Worm (Caenorhabditis elegans) whole organism, early embryonic: ENCODE results near the gene npr-20.

Experiments used
- B0310.2 ChIP-seq: sonication (generic microtip); optimal IDR thresholded peaks from 2 replicates; lab custom pipeline; 2016; ENCODE audit warnings: mild to moderate bottlenecking, missing genetic modification characterization, missing compliant biosample characterization
- F13C5.2 ChIP-seq: sonication (generic microtip); optimal IDR thresholded peaks from 2 replicates; lab custom pipeline; 2017; ENCODE audit warnings: mild to moderate bottlenecking, missing genetic modification characterization, inconsistent platforms, missing compliant biosample characterization
- aly-1 ChIP-seq: sonication (generic microtip); optimal IDR thresholded peaks from 2 replicates; lab custom pipeline; 2016; ENCODE audit warnings: missing genetic modification characterization, missing compliant biosample characterization
- ama-1 ChIP-seq: fragments of 150-350 bp; optimal IDR thresholded peaks from 2 replicates; lab custom pipeline; 2014
- ceh-13 ChIP-seq: fragments of 200-800 bp; sonication (Bioruptor generic); optimal IDR thresholded peaks from 2 replicates; lab custom pipeline; 2018; ENCODE audit warnings: mild to moderate bottlenecking, missing genetic modification characterization, missing compliant biosample characterization
- ceh-36 ChIP-seq: sonication (generic microtip); optimal IDR thresholded peaks from 2 replicates; lab custom pipeline; 2016; ENCODE audit warnings: missing genetic modification characterization, inconsistent platforms, missing compliant biosample characterization
- ets-7 ChIP-seq: sonication (generic microtip); optimal IDR thresholded peaks from 2 replicates; lab custom pipeline; 2016; ENCODE audit warnings: missing genotype, missing genetic modification characterization, missing compliant biosample characterization
- flt-1 ChIP-seq: fragments of 200-800 bp; sonication (Bioruptor generic); IDR thresholded peaks from 2 replicates; pipeline ENCODE4 v1.3.6; 2022; ENCODE audit warnings: missing genetic modification characterization, missing compliant biosample characterization
- hmbx-1 ChIP-seq: sonication (generic microtip); optimal IDR thresholded peaks from 2 replicates; lab custom pipeline; 2016; ENCODE audit warnings: mild to moderate bottlenecking, missing genetic modification characterization, missing compliant biosample characterization
- hmg-4 ChIP-seq: fragments of 200-800 bp; sonication (Bioruptor generic); optimal IDR thresholded peaks from 2 replicates; lab custom pipeline; 2018; ENCODE audit warnings: mild to moderate bottlenecking, missing genetic modification characterization, missing compliant biosample characterization
- hnd-1 ChIP-seq: sonication (generic microtip); optimal IDR thresholded peaks from 2 replicates; lab custom pipeline; 2016; ENCODE audit warnings: missing genetic modification characterization, missing compliant biosample characterization
- pes-1 ChIP-seq: fragments of 200-800 bp; sonication (Bioruptor generic); IDR thresholded peaks from 2 replicates; pipeline ENCODE4 v1.3.6; 2022; ENCODE audit warnings: missing genetic modification reagents, missing genetic modification characterization, missing compliant biosample characterization
- scrt-1 ChIP-seq: fragments of 200-800 bp; sonication (Bioruptor generic); IDR thresholded peaks from 2 replicates; pipeline ENCODE4 v1.3.6; 2022; ENCODE audit warnings: missing genetic modification characterization, missing compliant biosample characterization
- sea-1 ChIP-seq: fragments of 200-800 bp; sonication (Bioruptor generic); conservative IDR thresholded peaks from 2 replicates; pipeline ENCODE4 v1.3.6; 2022; ENCODE audit warnings: missing genetic modification characterization, missing compliant biosample characterization
- tbx-11 ChIP-seq: fragments of 200-800 bp; sonication (Bioruptor generic); IDR thresholded peaks from 2 replicates; pipeline ENCODE4 v1.3.6; 2022; ENCODE audit warnings: missing genetic modification characterization, missing compliant biosample characterization
- tbx-37 ChIP-seq: fragments of 200-800 bp; sonication (Bioruptor generic); conservative IDR thresholded peaks from 2 replicates; pipeline ENCODE4 v1.3.6; 2022; ENCODE audit warnings: missing genetic modification reagents, missing genetic modification characterization, missing compliant biosample characterization
- tra-4 ChIP-seq: sonication (generic microtip); optimal IDR thresholded peaks from 2 replicates; lab custom pipeline; 2017; ENCODE audit warnings: missing genetic modification characterization, missing compliant biosample characterization

Gene npr-20

DNA sequence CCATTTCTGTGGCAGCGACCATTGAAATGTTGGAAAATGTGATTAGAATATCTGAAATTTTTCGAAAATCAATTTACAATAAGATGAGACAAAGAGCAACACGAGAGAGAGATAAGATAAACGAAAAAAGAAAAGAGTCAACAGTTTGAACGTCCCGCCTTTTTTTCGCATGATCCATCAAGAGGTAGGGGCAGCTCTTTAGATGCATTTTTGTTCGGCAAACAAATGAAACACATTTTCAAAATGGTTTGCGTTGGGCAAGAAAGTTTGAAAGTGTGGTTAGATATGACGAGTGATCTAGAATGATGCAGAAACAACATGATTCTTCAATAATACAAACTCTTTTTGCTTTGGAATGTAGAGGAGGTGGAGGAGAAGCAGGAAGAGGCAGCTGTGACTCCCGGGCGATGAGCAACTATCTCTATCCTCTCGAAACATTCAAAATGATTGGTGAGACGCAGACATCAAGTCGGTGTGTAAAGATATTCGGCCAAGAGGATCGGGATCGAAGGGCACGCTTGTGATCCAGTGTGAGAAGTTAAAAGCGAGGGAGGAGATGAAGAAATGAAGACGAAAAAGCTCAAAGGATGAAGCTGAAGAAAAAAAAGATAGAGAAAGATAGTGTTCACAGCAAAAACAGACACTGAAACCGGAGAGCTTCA, 20.4 kb downstream of the npr-20 start, which contains the start of gene F46C5.6:
TSS of gene F46C5.6 (minus strand) at position 51 of the 662 bp plus-strand sequence.
- TF ChIP-seq aly-1 (tag; lab: Kevin White, UChicago) (no peak), F13C5.2 (tag; lab: Kevin White, UChicago) (no peak), hmbx-1 (tag; lab: Kevin White, UChicago) (no peak), ceh-36 (tag; lab: Kevin White, UChicago) (no peak), tbx-11 (GFP tag; lab: Robert Waterston, UW) (no peak), scrt-1 (no peak), pes-1 (GFP tag; lab: Robert Waterston, UW) (no peak), ets-7 (tag; lab: Kevin White, UChicago) (no peak), hmg-4 (GFP tag; lab: Kevin White, UChicago) (no peak), tbx-37 (GFP tag; lab: Robert Waterston, UW) (no peak), ama-1 (lab: Kevin White, UChicago) (no peak), hnd-1 (tag; lab: Kevin White, UChicago) (no peak), flt-1 (GFP tag; lab: Robert Waterston, UW) (no peak), B0310.2 (no peak), tra-4 (no peak)

DNA sequence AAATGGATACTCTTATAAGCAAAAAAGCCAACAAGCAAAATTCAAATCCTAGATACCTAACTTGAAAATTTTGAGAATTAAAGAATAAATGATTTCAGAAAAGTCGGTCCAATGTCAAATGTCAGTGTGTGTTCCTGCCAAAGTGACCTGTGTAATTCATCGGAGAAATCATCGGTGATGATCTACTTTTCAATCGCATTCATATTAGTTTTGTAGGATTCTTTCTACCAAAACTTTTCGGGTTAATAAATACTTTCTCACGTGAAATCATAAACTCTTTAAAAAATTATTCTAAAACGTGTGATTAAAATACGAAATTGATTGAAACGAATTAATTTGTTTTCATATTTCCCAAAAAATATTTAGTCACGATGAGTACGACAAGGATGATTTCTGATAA, 26.0 kb downstream of the npr-20 start, which contains the start of gene F46C5.7:
TSS of gene F46C5.7 (plus strand) at position 301 of the 400 bp plus-strand sequence.
- TF ChIP-seq B0310.2: no peak
- no peak for TF ChIP-seq hmbx-1 (tag; lab: Kevin White, UChicago)
- no peak for TF ChIP-seq ama-1 (lab: Kevin White, UChicago)
- TF ChIP-seq ceh-13 (GFP tag; lab: Kevin White, UChicago): no peak
- TF ChIP-seq hmg-4 (GFP tag; lab: Kevin White, UChicago): no peak
- TF ChIP-seq scrt-1: no peak
- no peak for TF ChIP-seq pes-1 (GFP tag; lab: Robert Waterston, UW)
- TF ChIP-seq tra-4: no peak
- TF ChIP-seq F13C5.2 (tag; lab: Kevin White, UChicago): no peak
- no peak for TF ChIP-seq tbx-37 (GFP tag; lab: Robert Waterston, UW)
- no peak for TF ChIP-seq ets-7 (tag; lab: Kevin White, UChicago)
- TF ChIP-seq sea-1 (GFP tag; lab: Robert Waterston, UW): no peak
- TF ChIP-seq tbx-11 (GFP tag; lab: Robert Waterston, UW): no peak

DNA sequence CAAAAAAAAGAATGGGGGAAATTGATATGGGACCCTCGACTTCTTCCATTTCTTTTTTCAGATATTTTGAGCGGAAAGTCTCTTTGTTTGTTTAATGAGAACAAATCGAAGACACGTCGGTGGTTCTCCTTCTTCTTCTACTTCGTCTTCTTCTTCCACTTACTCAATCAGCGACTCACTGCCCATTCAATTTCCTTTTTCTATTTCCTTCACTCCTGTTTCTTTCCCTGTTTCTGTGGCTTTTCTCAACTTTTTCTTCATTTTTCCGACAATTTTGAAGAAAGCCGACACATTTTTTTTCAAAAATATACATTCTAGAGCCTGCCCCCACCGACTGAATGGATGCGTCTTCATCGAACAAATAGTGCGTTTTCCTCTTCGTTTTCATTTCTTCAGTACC, 29.1 kb downstream of the npr-20 start, which contains the start of gene F46C5.4:
TSS of gene F46C5.4 (plus strand) at position 222 of the 400 bp plus-strand sequence.
- no peak for TF ChIP-seq ceh-36 (tag; lab: Kevin White, UChicago)
- no peak for TF ChIP-seq tbx-11 (GFP tag; lab: Robert Waterston, UW)
- TF ChIP-seq scrt-1: no peak
- no peak for TF ChIP-seq B0310.2
- TF ChIP-seq pes-1 (GFP tag; lab: Robert Waterston, UW): no peak

DNA sequence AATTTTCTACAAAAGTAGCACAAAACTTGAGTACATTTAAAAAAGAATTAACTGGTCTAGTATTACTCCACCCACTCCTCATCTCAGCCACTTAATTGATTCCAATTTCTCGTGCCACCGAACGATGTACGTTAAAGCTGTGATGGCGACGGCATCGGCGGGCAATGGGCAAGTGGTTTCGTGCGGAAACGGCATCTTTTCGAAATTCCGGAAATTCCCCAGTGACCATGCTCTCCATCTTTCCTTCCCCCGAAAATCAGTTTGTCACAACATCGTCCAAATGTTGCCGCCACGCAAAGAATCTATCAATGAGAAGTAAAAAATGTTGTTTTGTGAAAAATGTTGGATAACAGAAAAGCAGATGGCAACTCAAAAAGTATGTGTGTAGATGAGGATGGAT, 32.0 kb downstream of the npr-20 start:
- TF ChIP-seq hmbx-1 (tag; lab: Kevin White, UChicago) (no peak), flt-1 (GFP tag; lab: Robert Waterston, UW) (no peak), ceh-36 (tag; lab: Kevin White, UChicago) (no peak)

DNA sequence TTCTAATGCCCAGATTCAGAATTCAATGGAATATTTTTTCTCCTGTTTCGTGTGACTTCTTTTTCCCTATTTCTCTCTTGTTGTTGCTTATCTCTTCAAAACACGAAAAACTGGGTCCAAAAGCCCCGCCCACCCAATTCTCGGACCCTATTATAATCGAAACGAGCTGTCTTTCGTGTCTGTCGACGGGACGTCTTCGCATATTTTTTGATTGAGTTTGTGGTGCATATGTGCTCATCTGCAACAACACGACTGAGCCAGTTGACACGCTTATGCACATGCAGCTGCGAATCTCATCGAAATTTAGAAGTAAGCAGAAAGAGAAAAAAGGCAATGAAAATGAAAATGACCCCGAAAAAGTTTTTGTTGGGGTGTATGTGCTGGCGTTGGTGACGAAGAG, 34.1 kb downstream of the npr-20 start:
- TF ChIP-seq ets-7 (tag; lab: Kevin White, UChicago) (no peak), ceh-13 (GFP tag; lab: Kevin White, UChicago) (no peak), pes-1 (GFP tag; lab: Robert Waterston, UW) (no peak), tbx-11 (GFP tag; lab: Robert Waterston, UW) (no peak), hnd-1 (tag; lab: Kevin White, UChicago) (no peak), ama-1 (lab: Kevin White, UChicago) (no peak), F13C5.2 (tag; lab: Kevin White, UChicago) (no peak), ceh-36 (tag; lab: Kevin White, UChicago) (no peak), tbx-37 (GFP tag; lab: Robert Waterston, UW) (no peak)

DNA sequence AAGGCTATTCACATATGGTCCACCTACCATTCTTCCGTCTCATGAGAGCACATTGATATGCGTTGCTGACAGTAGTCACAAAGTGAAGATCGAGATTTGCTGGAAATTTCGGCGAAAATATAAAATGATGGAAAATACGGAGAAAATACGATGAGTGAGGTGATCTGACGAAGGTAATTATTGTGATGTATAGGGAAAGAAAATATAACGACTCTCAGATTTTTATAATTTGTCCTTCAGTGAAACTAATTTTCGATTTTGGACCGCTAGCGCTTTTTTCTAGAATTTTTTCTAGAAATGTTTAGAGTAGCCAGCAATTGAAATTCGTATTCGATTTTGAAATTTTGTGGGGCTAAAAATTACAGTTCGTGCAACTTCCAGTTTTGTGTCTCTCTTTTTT, 35.8 kb downstream of the npr-20 start, which contains the start of gene F46C5.2:
TSS of gene F46C5.2 (minus strand) at position 101 of the 400 bp plus-strand sequence.
- TF ChIP-seq tra-4 (no peak), ets-7 (tag; lab: Kevin White, UChicago) (no peak), hmg-4 (GFP tag; lab: Kevin White, UChicago) (no peak), ceh-13 (GFP tag; lab: Kevin White, UChicago) (no peak), sea-1 (GFP tag; lab: Robert Waterston, UW) (no peak), aly-1 (tag; lab: Kevin White, UChicago) (no peak), hnd-1 (tag; lab: Kevin White, UChicago) (no peak), hmbx-1 (tag; lab: Kevin White, UChicago) (no peak), F13C5.2 (tag; lab: Kevin White, UChicago) (no peak), pes-1 (GFP tag; lab: Robert Waterston, UW) (no peak)

DNA sequence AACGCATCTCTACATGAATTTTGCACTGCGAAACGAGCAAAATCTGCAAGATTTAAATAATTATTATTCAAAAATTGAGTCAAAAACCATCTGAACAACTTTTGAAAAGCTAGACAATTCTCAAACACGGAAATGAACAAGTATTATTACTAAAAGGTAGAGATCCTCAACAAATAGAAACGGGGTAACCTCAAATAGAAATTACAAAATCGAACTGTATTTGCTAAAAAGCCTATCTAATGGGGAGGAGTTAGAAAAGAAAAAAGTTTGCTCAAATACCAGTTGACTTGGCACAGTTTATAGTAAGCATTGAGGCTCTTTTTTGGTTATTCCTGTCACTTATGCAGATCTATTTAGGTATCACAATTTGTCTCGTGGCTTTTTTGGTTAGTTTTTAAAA, 39.2 kb downstream of the npr-20 start, which contains the start of gene nas-25:
TSS of gene nas-25 (plus strand) at position 301 of the 400 bp plus-strand sequence.
- TF ChIP-seq hmbx-1 (tag; lab: Kevin White, UChicago): no peak
- no peak for TF ChIP-seq hnd-1 (tag; lab: Kevin White, UChicago)
- no peak for TF ChIP-seq tbx-37 (GFP tag; lab: Robert Waterston, UW)
- no peak for TF ChIP-seq ama-1 (lab: Kevin White, UChicago)
- no peak for TF ChIP-seq ets-7 (tag; lab: Kevin White, UChicago)
- TF ChIP-seq F13C5.2 (tag; lab: Kevin White, UChicago): no peak
- no peak for TF ChIP-seq tra-4
- no peak for TF ChIP-seq B0310.2
- no peak for TF ChIP-seq sea-1 (GFP tag; lab: Robert Waterston, UW)
- no peak for TF ChIP-seq ceh-36 (tag; lab: Kevin White, UChicago)
- TF ChIP-seq pes-1 (GFP tag; lab: Robert Waterston, UW): no peak
- TF ChIP-seq scrt-1: no peak
- no peak for TF ChIP-seq tbx-11 (GFP tag; lab: Robert Waterston, UW)
- TF ChIP-seq hmg-4 (GFP tag; lab: Kevin White, UChicago): no peak
